Fruit fly (Drosophila melanogaster): ENCODE measurements around the gene CG7730.

dm6 chr3L:16988526-16988925, 38.8 kb upstream of the CG7730 start:
- no peak for TF ChIP-seq CG9705 (GFP tag; optimal IDR thresholded peaks at IDR 0.05)
- TF ChIP-seq GATAd (GFP tag; optimal IDR thresholded peaks at IDR 0.05), result no peak
- no peak for TF ChIP-seq Dif (GFP tag; optimal IDR thresholded peaks at IDR 0.05; ENCODE audit: partially characterized antibody)
- TF ChIP-seq Sp1 (GFP tag; optimal IDR thresholded peaks at IDR 0.05), result no peak
- TF ChIP-seq woc (GFP tag; optimal IDR thresholded peaks at IDR 0.05), result no peak
- TF ChIP-seq pan (optimal IDR thresholded peaks at IDR 0.05), result no peak
- no peak for TF ChIP-seq Mio (GFP tag; optimal IDR thresholded peaks at IDR 0.05)
- no peak for TF ChIP-seq HLH106 (tag; optimal IDR thresholded peaks at IDR 0.05)
- TF ChIP-seq usp (GFP tag; optimal IDR thresholded peaks at IDR 0.05), result no peak
